Fruit fly (Drosophila melanogaster) whole organism: Measurements from ENCODE around the gene heca.

Source experiments
- CG8478 ChIP-seq: fragments of >200 bp; optimal IDR thresholded peaks from 2 replicates; lab custom pipeline; 2018; ENCODE audit warnings: inconsistent platforms
- pan ChIP-seq: fragments of >200 bp; optimal IDR thresholded peaks from 2 replicates; lab custom pipeline; 2017

DNA sequence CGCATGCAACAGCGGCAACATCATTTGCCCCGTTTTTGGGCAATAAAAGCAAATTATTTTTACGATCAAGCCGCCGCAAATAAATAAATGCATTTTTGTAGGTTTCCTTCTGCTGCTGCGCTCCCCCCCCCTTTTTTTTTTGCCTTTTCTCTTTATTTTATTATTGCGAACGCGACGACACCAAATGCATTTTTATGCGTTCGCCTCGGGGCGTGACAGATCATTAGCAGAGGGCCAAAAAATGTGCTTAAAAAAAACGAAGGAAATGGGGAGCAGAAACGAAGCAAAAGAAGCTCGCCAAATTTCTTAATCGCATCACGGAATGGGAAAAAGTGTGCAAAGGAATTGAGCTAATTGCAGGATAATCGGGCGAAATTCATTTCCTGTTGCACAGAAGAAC is 9.7 kb downstream of the heca start:
- TF ChIP-seq pan (lab: Kevin White, UChicago) (no peak), CG8478 (lab: Kevin White, UChicago) (no peak)
